Fruit fly (Drosophila melanogaster) whole organism, embryonic: Measurements from ENCODE around the gene BOD1.
A peak's percentile ranks its signal among the peaks of the same experiment; 100 is the strongest.

Source experiments
- Aef1 ChIP-seq: fragments of 200-800 bp; sonication (Bioruptor generic); IDR thresholded peaks from 3 replicates; pipeline ENCODE4 v1.3.6; 2022; ENCODE audit warnings: missing biosample characterization, missing genetic modification characterization
- CG10267 ChIP-seq: fragments of 200-800 bp; sonication (Bioruptor generic); optimal IDR thresholded peaks from 2 replicates; lab custom pipeline; 2018; ENCODE audit warnings: missing biosample characterization, mild to moderate bottlenecking, missing genetic modification characterization, moderate library complexity
- CG11456 ChIP-seq: fragments of 200-800 bp; sonication (Bioruptor generic); IDR thresholded peaks from 3 replicates; pipeline ENCODE4 v1.3.6; 2022; ENCODE audit warnings: missing biosample characterization, missing genetic modification characterization
- CG11696 ChIP-seq: fragments of 200-800 bp; sonication (Bioruptor generic); IDR thresholded peaks from 2 replicates; pipeline ENCODE4 v1.3.6; 2022; ENCODE audit warnings: missing biosample characterization, missing genetic modification characterization
- CG12071 ChIP-seq: fragments of 200-800 bp; sonication (Bioruptor generic); optimal IDR thresholded peaks from 3 replicates; lab custom pipeline; 2018; ENCODE audit warnings: missing biosample characterization, mild to moderate bottlenecking, missing genetic modification characterization
- CG12299 ChIP-seq: fragments of 200-800 bp; sonication (Bioruptor generic); optimal IDR thresholded peaks from 2 replicates; lab custom pipeline; 2018; ENCODE audit warnings: missing biosample characterization, mild to moderate bottlenecking, missing genetic modification characterization
- CG12391 ChIP-seq: fragments of 200-800 bp; sonication (Bioruptor generic); optimal IDR thresholded peaks from 3 replicates; lab custom pipeline; 2018; ENCODE audit warnings: missing biosample characterization, mild to moderate bottlenecking, missing genetic modification characterization, moderate library complexity
- CG12744 ChIP-seq: fragments of 200-800 bp; sonication (Bioruptor generic); optimal IDR thresholded peaks from 2 replicates; lab custom pipeline; 2016; ENCODE audit warnings: missing biosample characterization, missing genetic modification characterization
- CG1647 ChIP-seq: fragments of 200-800 bp; sonication (Bioruptor generic); optimal IDR thresholded peaks from 3 replicates; lab custom pipeline; 2016; ENCODE audit warnings: missing biosample characterization, missing genetic modification characterization
- CG17568 ChIP-seq: fragments of 200-800 bp; sonication (Bioruptor generic); optimal IDR thresholded peaks from 2 replicates; lab custom pipeline; 2018; ENCODE audit warnings: missing biosample characterization, mild to moderate bottlenecking, missing genetic modification characterization, moderate library complexity
- CG17612 ChIP-seq: fragments of 200-800 bp; sonication (Bioruptor generic); IDR thresholded peaks from 2 replicates; pipeline ENCODE4 v1.3.6; 2022; ENCODE audit warnings: missing biosample characterization, missing genetic modification characterization
- CG17829 ChIP-seq: fragments of 200-800 bp; optimal IDR thresholded peaks from 2 replicates; lab custom pipeline; 2019; ENCODE audit warnings: missing biosample characterization, mild to moderate bottlenecking, missing genetic modification characterization, moderate library complexity
- CG2116 ChIP-seq: fragments of 200-800 bp; sonication (Bioruptor generic); optimal IDR thresholded peaks from 3 replicates; lab custom pipeline; 2018; ENCODE audit warnings: missing biosample characterization, mild to moderate bottlenecking, missing genetic modification characterization
- CG3065 ChIP-seq: fragments of 200-800 bp; sonication (Bioruptor generic); optimal IDR thresholded peaks from 2 replicates; lab custom pipeline; 2016; ENCODE audit warnings: missing biosample characterization, missing genetic modification characterization
- CG31224 ChIP-seq: fragments of 200-800 bp; sonication (Bioruptor generic); IDR thresholded peaks from 2 replicates; pipeline ENCODE4 v1.3.6; 2022; ENCODE audit warnings: missing biosample characterization, missing genetic modification characterization
- CG3281 ChIP-seq: fragments of 200-800 bp; sonication (Bioruptor generic); optimal IDR thresholded peaks from 3 replicates; lab custom pipeline; 2017; ENCODE audit warnings: missing biosample characterization, mild to moderate bottlenecking, missing genetic modification characterization
- CG33557 ChIP-seq: fragments of 200-800 bp; sonication (Bioruptor generic); optimal IDR thresholded peaks from 2 replicates; lab custom pipeline; 2019; ENCODE audit warnings: missing biosample characterization, mild to moderate bottlenecking, missing genetic modification characterization, moderate library complexity
- CG34224 ChIP-seq: fragments of 200-800 bp; sonication (Bioruptor generic); IDR thresholded peaks from 3 replicates; pipeline ENCODE4 v1.3.6; 2022; ENCODE audit warnings: missing biosample characterization, missing genetic modification characterization; ENCODE audit not compliant: partially characterized antibody
- CG34422 ChIP-seq: fragments of 200-800 bp; sonication (Bioruptor generic); IDR thresholded peaks from 3 replicates; pipeline ENCODE4 v1.3.6; 2022; ENCODE audit warnings: missing biosample characterization, missing genetic modification characterization
- CG42726 ChIP-seq: fragments of 200-800 bp; sonication (Bioruptor generic); IDR thresholded peaks from 2 replicates; pipeline ENCODE4 v1.3.6; 2022; ENCODE audit warnings: missing biosample characterization, missing genetic modification characterization; ENCODE audit not compliant: partially characterized antibody
- CG4360 ChIP-seq: fragments of 200-800 bp; sonication (Bioruptor generic); IDR thresholded peaks from 2 replicates; pipeline ENCODE4 v1.3.6; 2022; ENCODE audit warnings: missing biosample characterization, missing genetic modification characterization
- CG5180 ChIP-seq: fragments of 200-800 bp; sonication (Bioruptor generic); optimal IDR thresholded peaks from 3 replicates; lab custom pipeline; 2017; ENCODE audit warnings: missing biosample characterization, missing genetic modification characterization, mild to moderate bottlenecking, moderate library complexity, missing genetic modification reagents
- CG6791 ChIP-seq: fragments of 200-800 bp; sonication (Bioruptor generic); IDR thresholded peaks from 3 replicates; pipeline ENCODE4 v1.3.6; 2022; ENCODE audit warnings: missing biosample characterization, missing genetic modification characterization; ENCODE audit not compliant: partially characterized antibody
- CG7372 ChIP-seq: fragments of 200-800 bp; sonication (Bioruptor generic); IDR thresholded peaks from 2 replicates; pipeline ENCODE4 v1.3.6; 2022; ENCODE audit warnings: missing biosample characterization, missing genetic modification characterization
- CG9932 ChIP-seq: fragments of 200-800 bp; sonication (Bioruptor generic); IDR thresholded peaks from 2 replicates; pipeline ENCODE4 v1.3.6; 2022; ENCODE audit warnings: missing biosample characterization, missing genetic modification characterization
- Chrac-16 ChIP-seq: fragments of 200-800 bp; sonication (Bioruptor generic); optimal IDR thresholded peaks from 3 replicates; lab custom pipeline; 2016; ENCODE audit warnings: missing biosample characterization, missing genetic modification characterization
- CrebB ChIP-seq: fragments of 200-800 bp; sonication (Bioruptor generic); optimal IDR thresholded peaks from 3 replicates; lab custom pipeline; 2018; ENCODE audit warnings: missing biosample characterization, mild to moderate bottlenecking, missing genetic modification characterization
- Dip3 ChIP-seq: fragments of 200-800 bp; sonication (Bioruptor generic); optimal IDR thresholded peaks from 3 replicates; lab custom pipeline; 2016; ENCODE audit warnings: missing biosample characterization, missing genetic modification characterization
- Fer2 ChIP-seq: fragments of 200-800 bp; sonication (Bioruptor generic); optimal IDR thresholded peaks from 2 replicates; lab custom pipeline; 2018; ENCODE audit warnings: missing biosample characterization, mild to moderate bottlenecking, missing genetic modification characterization, moderate library complexity
- Meics ChIP-seq: fragments of 200-800 bp; sonication (Bioruptor generic); optimal IDR thresholded peaks from 2 replicates; lab custom pipeline; 2017; ENCODE audit warnings: missing biosample characterization, mild to moderate bottlenecking, missing genetic modification characterization
- NFAT ChIP-seq: fragments of 200-800 bp; sonication (Bioruptor generic); IDR thresholded peaks from 2 replicates; pipeline ENCODE4 v1.3.6; 2022; ENCODE audit warnings: missing biosample characterization, missing genetic modification characterization
- Nf-YB ChIP-seq: fragments of 200-800 bp; sonication (Bioruptor generic); optimal IDR thresholded peaks from 3 replicates; lab custom pipeline; 2019; ENCODE audit warnings: missing biosample characterization, mild to moderate bottlenecking, missing genetic modification characterization, moderate library complexity
- PHDP ChIP-seq: fragments of 200-800 bp; sonication (Bioruptor generic); optimal IDR thresholded peaks from 3 replicates; lab custom pipeline; 2018; ENCODE audit warnings: missing biosample characterization, mild to moderate bottlenecking, missing genetic modification characterization, moderate library complexity
- Ravus ChIP-seq: fragments of 200-800 bp; sonication (Bioruptor generic); IDR thresholded peaks from 2 replicates; pipeline ENCODE4 v1.3.6; 2022; ENCODE audit warnings: missing biosample characterization, missing genetic modification characterization
- abd-A ChIP-seq: fragments of 200-800 bp; sonication (Bioruptor generic); optimal IDR thresholded peaks from 3 replicates; lab custom pipeline; 2019; ENCODE audit warnings: missing biosample characterization, mild to moderate bottlenecking, missing genetic modification characterization, moderate library complexity
- bab2 ChIP-seq: fragments of 200-800 bp; sonication (Bioruptor generic); optimal IDR thresholded peaks from 2 replicates; lab custom pipeline; 2016; ENCODE audit warnings: missing biosample characterization, missing genetic modification characterization
- bowl ChIP-seq: fragments of 200-800 bp; sonication (Bioruptor generic); IDR thresholded peaks from 2 replicates; pipeline ENCODE4 v1.3.6; 2022; ENCODE audit warnings: missing biosample characterization, missing genetic modification characterization
- croc ChIP-seq: fragments of 200-800 bp; sonication (Bioruptor generic); conservative IDR thresholded peaks from 3 replicates; pipeline ENCODE4 v1.3.6; 2022; ENCODE audit warnings: missing biosample characterization, missing genetic modification characterization
- cwo ChIP-seq: fragments of 200-800 bp; sonication (Bioruptor generic); optimal IDR thresholded peaks from 3 replicates; lab custom pipeline; 2017; ENCODE audit warnings: missing biosample characterization, missing genetic modification characterization, mild to moderate bottlenecking, moderate library complexity, missing genetic modification reagents
- dmrt11E ChIP-seq: fragments of 200-800 bp; sonication (Bioruptor generic); optimal IDR thresholded peaks from 3 replicates; lab custom pipeline; 2018; ENCODE audit warnings: missing biosample characterization, mild to moderate bottlenecking, missing genetic modification characterization, moderate library complexity
- esg ChIP-seq: fragments of 200-800 bp; sonication (Bioruptor generic); conservative IDR thresholded peaks from 2 replicates; pipeline ENCODE4 v1.3.6; 2022; ENCODE audit warnings: missing biosample characterization, missing genetic modification characterization
- grau ChIP-seq: fragments of 200-800 bp; optimal IDR thresholded peaks from 3 replicates; lab custom pipeline; 2019; ENCODE audit warnings: missing biosample characterization, mild to moderate bottlenecking, missing genetic modification characterization, moderate library complexity
- insv ChIP-seq, 2 experiments: fragments of 200-800 bp; sonication (Bioruptor generic); optimal IDR thresholded peaks; 3 replicates each; lab custom pipeline; 2016 to 2018; ENCODE audit warnings: missing biosample characterization in 2 of 2, missing genetic modification characterization in 2 of 2
- jing ChIP-seq: fragments of 200-800 bp; sonication (Bioruptor generic); optimal IDR thresholded peaks from 2 replicates; lab custom pipeline; 2018; ENCODE audit warnings: missing biosample characterization, mild to moderate bottlenecking, missing genetic modification characterization
- nom ChIP-seq: fragments of 200-800 bp; sonication (Bioruptor generic); optimal IDR thresholded peaks from 2 replicates; lab custom pipeline; 2017; ENCODE audit warnings: missing biosample characterization, missing genetic modification characterization, mild to moderate bottlenecking, moderate library complexity, missing genetic modification reagents
- row ChIP-seq: fragments of 200-800 bp; sonication (Bioruptor generic); IDR thresholded peaks from 3 replicates; pipeline ENCODE4 v1.3.6; 2022; ENCODE audit warnings: missing biosample characterization, missing genetic modification characterization
- twi ChIP-seq: fragments of 200-800 bp; optimal IDR thresholded peaks from 2 replicates; lab custom pipeline; 2019; ENCODE audit warnings: missing biosample characterization, mild to moderate bottlenecking, missing genetic modification characterization, moderate library complexity
- zf30C ChIP-seq: fragments of 200-800 bp; sonication (Bioruptor generic); optimal IDR thresholded peaks from 3 replicates; lab custom pipeline; 2018; ENCODE audit warnings: missing biosample characterization, mild to moderate bottlenecking, missing genetic modification characterization
- zfh2 ChIP-seq: fragments of 200-800 bp; sonication (Bioruptor generic); optimal IDR thresholded peaks from 2 replicates; lab custom pipeline; 2016; ENCODE audit warnings: missing biosample characterization, missing genetic modification characterization

BOD1 gene

DNA sequence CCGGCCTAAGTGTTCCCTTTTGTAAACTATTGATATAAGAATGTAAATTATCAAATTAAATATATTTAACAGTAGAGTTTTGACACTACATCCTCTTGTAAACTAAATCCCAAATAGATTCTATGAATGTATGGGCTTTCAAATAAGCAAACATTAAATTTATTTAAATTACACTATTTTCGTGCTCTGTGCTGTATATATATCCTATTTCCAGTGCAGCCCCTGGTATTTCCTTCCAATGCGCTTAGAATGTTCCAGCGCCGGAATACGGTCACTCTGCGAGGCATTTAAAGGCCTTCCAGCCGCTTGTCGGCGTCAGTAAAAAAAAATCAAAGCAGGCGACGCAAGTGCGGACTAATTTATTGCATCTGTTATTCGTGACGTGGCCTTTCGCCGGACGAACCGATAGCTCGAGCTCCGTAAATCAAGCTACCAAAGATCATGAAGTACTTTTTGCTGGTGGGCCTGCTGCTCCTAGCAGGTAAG lies 10.4 kb downstream of the BOD1 start, which contains the start of gene Gp93 (continued):
- TF ChIP-seq Aef1 (GFP tag; lab: Robert Waterston, UW) (peak; percentile 55; the same call in 2 of the 3 replicates), CG6791 (GFP tag; lab: Robert Waterston, UW) (no peak), Meics (GFP tag; lab: Kevin White, UChicago) (peak; percentile 53), CG11456 (GFP tag; lab: Robert Waterston, UW) (0 out of 3 replicates have a peak, but pooled peaks have one; percentile 43), Fer2 (tag; lab: Kevin White, UChicago) (no peak), zfh2 (GFP tag; lab: Kevin White, UChicago) (no peak), CG11696 (GFP tag; lab: Robert Waterston, UW) (peak; percentile 100), CG1647 (GFP tag; lab: Kevin White, UChicago) (no peak), CG31224 (GFP tag; lab: Robert Waterston, UW) (peak; percentile 47; the same call in 1 of the 2 replicates), CG34422 (GFP tag; lab: Robert Waterston, UW) (peak; percentile 96; the same call in 2 of the 3 replicates), CG12299 (tag; lab: Kevin White, UChicago) (no peak), NFAT (GFP tag; lab: Robert Waterston, UW) (peak; percentile 61), zf30C (GFP tag; lab: Kevin White, UChicago) (no peak), CG17612 (GFP tag; lab: Robert Waterston, UW) (peak; percentile 48; the same call in 1 of the 2 replicates), CG10267 (tag; lab: Kevin White, UChicago) (peak; percentile 44), CG33557 (GFP tag; lab: Kevin White, UChicago) (peak; percentile 45), CG7372 (GFP tag; lab: Robert Waterston, UW) (peak; percentile 40; the same call in 1 of the 2 replicates), esg (GFP tag; lab: Robert Waterston, UW) (peak; percentile 32; the same call in 1 of the 2 replicates), CG9932 (GFP tag; lab: Robert Waterston, UW) (peak; percentile 73), CG12391 (tag; lab: Kevin White, UChicago) (peak; percentile 71), CG5180 (GFP tag; lab: Kevin White, UChicago) (no peak), bowl (GFP tag; lab: Robert Waterston, UW) (no peak), dmrt11E (tag; lab: Kevin White, UChicago) (peak; percentile 69), bab2 (GFP tag; lab: Kevin White, UChicago) (peak; percentile 39), CG3281 (peak; percentile 48), CG42726 (peak; percentile 57; the same call in 1 of the 2 replicates), CG34224 (GFP tag; lab: Robert Waterston, UW) (peak; percentile 26; the same call in 1 of the 3 replicates), CG12744 (GFP tag; lab: Kevin White, UChicago) (no peak), CG3065 (GFP tag; lab: Kevin White, UChicago) (no peak), nom (GFP tag; lab: Kevin White, UChicago) (peak; percentile 67), croc (peak; percentile 49; the same call in 1 of the 3 replicates), insv (GFP tag; optimal IDR thresholded peaks at IDR 0.05; lab: Kevin White, UChicago) (peak in 1 of 2 experiments; percentile 11), CG17568 (GFP tag; lab: Kevin White, UChicago) (no peak), row (GFP tag; lab: Robert Waterston, UW) (peak; percentile 79), Nf-YB (peak; percentile 16), jing (GFP tag; lab: Kevin White, UChicago) (no peak), twi (tag; lab: Kevin White, UChicago) (peak; percentile 31), abd-A (tag; lab: Kevin White, UChicago) (no peak), CG2116 (peak; percentile 54), Chrac-16 (GFP tag; lab: Kevin White, UChicago) (peak; percentile 58), grau (tag; lab: Kevin White, UChicago) (peak; percentile 68), CG4360 (no peak; the same call in 1 of the 2 replicates), CrebB (peak; percentile 5), cwo (GFP tag; lab: Kevin White, UChicago) (no peak), PHDP (tag; lab: Kevin White, UChicago) (no peak), CG17829 (tag; lab: Kevin White, UChicago) (peak; percentile 62), Dip3 (GFP tag; lab: Kevin White, UChicago) (peak; percentile 25), CG12071 (no peak), Ravus (GFP tag; lab: Robert Waterston, UW) (no peak)
